Fruit fly (Drosophila melanogaster) whole organism, embryonic: Measurements from ENCODE around the gene sqh.

Source experiments
- Bgb ChIP-seq: fragments of 200-800 bp; sonication (Bioruptor generic); IDR thresholded peaks from 2 replicates; pipeline ENCODE4 v1.3.6; 2022; ENCODE audit warnings: missing biosample characterization, missing genetic modification characterization; ENCODE audit not compliant: partially characterized antibody
- Blimp-1 ChIP-seq: fragments of 200-800 bp; sonication (Bioruptor generic); optimal IDR thresholded peaks from 3 replicates; lab custom pipeline; 2018; ENCODE audit warnings: missing biosample characterization, missing genetic modification characterization, mild to moderate bottlenecking, moderate library complexity, missing genetic modification reagents
- Bteb2 ChIP-seq: fragments of 200-800 bp; sonication (Bioruptor generic); optimal IDR thresholded peaks from 2 replicates; lab custom pipeline; 2016; ENCODE audit warnings: missing biosample characterization, missing genetic modification characterization
- CG10321 ChIP-seq: fragments of 200-800 bp; sonication (Bioruptor generic); IDR thresholded peaks from 2 replicates; pipeline ENCODE4 v1.3.6; 2022; ENCODE audit warnings: missing biosample characterization, missing genetic modification characterization
- CG11247 ChIP-seq: fragments of 200-800 bp; sonication (Bioruptor generic); IDR thresholded peaks from 2 replicates; pipeline ENCODE4 v1.3.6; 2022; ENCODE audit warnings: missing biosample characterization, missing genetic modification characterization
- CG15696 ChIP-seq: fragments of 200-800 bp; sonication (Bioruptor generic); optimal IDR thresholded peaks from 2 replicates; lab custom pipeline; 2019; ENCODE audit warnings: missing biosample characterization, mild to moderate bottlenecking, missing genetic modification characterization, moderate library complexity
- CG17186 ChIP-seq: fragments of 200-800 bp; sonication (Bioruptor generic); optimal IDR thresholded peaks from 3 replicates; lab custom pipeline; 2017; ENCODE audit warnings: missing biosample characterization, missing genetic modification reagents, missing genetic modification characterization
- CG18476 ChIP-seq: fragments of 200-800 bp; sonication (Bioruptor generic); optimal IDR thresholded peaks from 2 replicates; lab custom pipeline; 2016; ENCODE audit warnings: missing biosample characterization, mild to moderate bottlenecking, missing genetic modification characterization
- CG31388 ChIP-seq: fragments of 200-800 bp; sonication (Bioruptor generic); optimal IDR thresholded peaks from 2 replicates; lab custom pipeline; 2016; ENCODE audit warnings: missing biosample characterization, missing genetic modification characterization
- CG4282 ChIP-seq: fragments of 200-800 bp; sonication (Bioruptor generic); optimal IDR thresholded peaks from 2 replicates; lab custom pipeline; 2016; ENCODE audit warnings: missing biosample characterization, missing genetic modification characterization
- CG4328 ChIP-seq: fragments of 200-800 bp; sonication (Bioruptor generic); optimal IDR thresholded peaks from 3 replicates; lab custom pipeline; 2017; ENCODE audit warnings: missing biosample characterization, missing genetic modification reagents, missing genetic modification characterization
- CG4707 ChIP-seq: fragments of 200-800 bp; sonication (Bioruptor generic); optimal IDR thresholded peaks from 2 replicates; lab custom pipeline; 2018; ENCODE audit warnings: missing biosample characterization, mild to moderate bottlenecking, missing genetic modification characterization, moderate library complexity
- CG5953 ChIP-seq: fragments of 200-800 bp; sonication (Bioruptor generic); IDR thresholded peaks from 2 replicates; pipeline ENCODE4 v1.3.6; 2022; ENCODE audit warnings: missing biosample characterization, missing genetic modification characterization
- CG6813 ChIP-seq: fragments of 200-800 bp; sonication (Bioruptor generic); optimal IDR thresholded peaks from 2 replicates; lab custom pipeline; 2017; ENCODE audit warnings: missing biosample characterization, missing genetic modification characterization, mild to moderate bottlenecking, moderate library complexity, missing genetic modification reagents
- CG8290 ChIP-seq, 3 experiments: fragments of 200-800 bp; sonication (Bioruptor generic); optimal IDR thresholded peaks; 2 replicates each; lab custom pipeline; 2016 to 2019; ENCODE audit warnings: missing biosample characterization in 3 of 3, missing genetic modification characterization in 3 of 3, mild to moderate bottlenecking in 2 of 3, moderate library complexity in 1 of 3
- Deaf1 ChIP-seq: fragments of 200-800 bp; optimal IDR thresholded peaks from 3 replicates; lab custom pipeline; 2019; ENCODE audit warnings: missing biosample characterization, mild to moderate bottlenecking, missing genetic modification characterization, moderate library complexity
- Dll ChIP-seq: fragments of 200-800 bp; sonication (Bioruptor generic); IDR thresholded peaks from 4 replicates; pipeline ENCODE4 v1.3.6; 2022; ENCODE audit warnings: missing biosample characterization, missing genetic modification characterization; ENCODE audit not compliant: partially characterized antibody
- ERR ChIP-seq: fragments of 200-800 bp; sonication (Bioruptor generic); optimal IDR thresholded peaks from 2 replicates; lab custom pipeline; 2016; ENCODE audit warnings: missing biosample characterization, missing genetic modification characterization
- GATAe ChIP-seq: fragments of 200-800 bp; sonication (Bioruptor generic); conservative IDR thresholded peaks from 2 replicates; pipeline ENCODE4 v1.3.6; 2022; ENCODE audit warnings: missing biosample characterization, missing genetic modification characterization
- H2.0 ChIP-seq: fragments of 200-800 bp; sonication (Bioruptor generic); IDR thresholded peaks from 2 replicates; pipeline ENCODE4 v1.3.6; 2022; ENCODE audit warnings: missing biosample characterization, missing genetic modification characterization
- Lim3 ChIP-seq: fragments of 200-800 bp; sonication (Bioruptor generic); IDR thresholded peaks from 2 replicates; pipeline ENCODE4 v1.3.6; 2022; ENCODE audit warnings: missing biosample characterization, missing genetic modification characterization
- Poxn ChIP-seq: fragments of 200-800 bp; sonication (Bioruptor generic); IDR thresholded peaks from 2 replicates; pipeline ENCODE4 v1.3.6; 2022; ENCODE audit warnings: missing biosample characterization, missing genetic modification characterization
- Ravus ChIP-seq: fragments of 200-800 bp; sonication (Bioruptor generic); IDR thresholded peaks from 2 replicates; pipeline ENCODE4 v1.3.6; 2022; ENCODE audit warnings: missing biosample characterization, missing genetic modification characterization
- Rx ChIP-seq: fragments of 200-800 bp; sonication (Bioruptor generic); IDR thresholded peaks from 2 replicates; pipeline ENCODE4 v1.3.6; 2022; ENCODE audit warnings: missing biosample characterization, missing genetic modification characterization
- Six4 ChIP-seq: fragments of 200-800 bp; sonication (Bioruptor generic); optimal IDR thresholded peaks from 2 replicates; lab custom pipeline; 2016; ENCODE audit warnings: missing biosample characterization, missing genetic modification characterization
- Sox100B ChIP-seq: fragments of 200-800 bp; sonication (Bioruptor generic); optimal IDR thresholded peaks from 3 replicates; lab custom pipeline; 2018; ENCODE audit warnings: missing biosample characterization, mild to moderate bottlenecking, missing genetic modification characterization
- Ssrp ChIP-seq: fragments of 200-800 bp; sonication (Bioruptor generic); optimal IDR thresholded peaks from 2 replicates; lab custom pipeline; 2018; ENCODE audit warnings: missing biosample characterization, mild to moderate bottlenecking, missing genetic modification characterization, moderate library complexity
- ato ChIP-seq: fragments of 200-800 bp; sonication (Bioruptor generic); IDR thresholded peaks from 2 replicates; pipeline ENCODE4 v1.3.6; 2022; ENCODE audit warnings: missing biosample characterization, missing genetic modification characterization; ENCODE audit not compliant: partially characterized antibody
- az2 ChIP-seq: fragments of 200-800 bp; sonication (Bioruptor generic); optimal IDR thresholded peaks from 3 replicates; lab custom pipeline; 2016; ENCODE audit warnings: missing biosample characterization, missing genetic modification characterization
- bigmax ChIP-seq: fragments of 200-800 bp; sonication (Bioruptor generic); optimal IDR thresholded peaks from 2 replicates; lab custom pipeline; 2018; ENCODE audit warnings: missing biosample characterization, mild to moderate bottlenecking, missing genetic modification characterization
- cato ChIP-seq: fragments of 200-800 bp; sonication (Bioruptor generic); optimal IDR thresholded peaks from 2 replicates; lab custom pipeline; 2016; ENCODE audit warnings: missing biosample characterization, missing genetic modification characterization, borderline replicate concordance
- chif ChIP-seq, 2 experiments: fragments of 200-800 bp; sonication (Bioruptor generic); optimal IDR thresholded peaks; 3 replicates each; lab custom pipeline; 2016; ENCODE audit warnings: missing biosample characterization in 2 of 2, missing genetic modification characterization in 2 of 2
- croc ChIP-seq: fragments of 200-800 bp; sonication (Bioruptor generic); conservative IDR thresholded peaks from 3 replicates; pipeline ENCODE4 v1.3.6; 2022; ENCODE audit warnings: missing biosample characterization, missing genetic modification characterization
- da ChIP-seq: fragments of 200-800 bp; sonication (Bioruptor generic); optimal IDR thresholded peaks from 2 replicates; lab custom pipeline; 2016; ENCODE audit warnings: missing biosample characterization, missing genetic modification characterization
- eve ChIP-seq, 2 experiments: fragments of >200 bp; optimal IDR thresholded peaks; 2 replicates each; lab custom pipeline; 2017; ENCODE audit warnings: missing biosample characterization in 2 of 2, missing genetic modification characterization in 2 of 2
- exex ChIP-seq: fragments of 200-800 bp; sonication (Bioruptor generic); optimal IDR thresholded peaks from 4 replicates; lab custom pipeline; 2018; ENCODE audit warnings: missing biosample characterization, mild to moderate bottlenecking, missing genetic modification characterization, moderate library complexity
- fd102C ChIP-seq: fragments of 200-800 bp; sonication (Bioruptor generic); optimal IDR thresholded peaks from 2 replicates; lab custom pipeline; 2018; ENCODE audit warnings: missing biosample characterization, mild to moderate bottlenecking, missing genetic modification characterization, moderate library complexity
- fd96Cb ChIP-seq: fragments of 200-800 bp; sonication (Bioruptor generic); optimal IDR thresholded peaks from 2 replicates; lab custom pipeline; 2018; ENCODE audit warnings: missing biosample characterization, mild to moderate bottlenecking, missing genetic modification characterization, moderate library complexity
- gro ChIP-seq: fragments of 200-800 bp; sonication (Bioruptor generic); optimal IDR thresholded peaks from 2 replicates; lab custom pipeline; 2016; ENCODE audit warnings: missing biosample characterization, missing genetic modification characterization
- knrl ChIP-seq: fragments of 200-800 bp; sonication (Bioruptor generic); IDR thresholded peaks from 3 replicates; pipeline ENCODE4 v1.3.6; 2022; ENCODE audit warnings: missing biosample characterization, missing genetic modification characterization; ENCODE audit not compliant: partially characterized antibody
- mld ChIP-seq: fragments of 200-800 bp; sonication (Bioruptor generic); IDR thresholded peaks from 3 replicates; pipeline ENCODE4 v1.3.6; 2022; ENCODE audit warnings: missing biosample characterization, missing genetic modification characterization; ENCODE audit not compliant: partially characterized antibody
- org-1 ChIP-seq: fragments of 200-800 bp; sonication (Bioruptor generic); optimal IDR thresholded peaks from 2 replicates; lab custom pipeline; 2017; ENCODE audit warnings: missing biosample characterization, missing genetic modification characterization
- p53 ChIP-seq: fragments of 200-800 bp; sonication (Bioruptor generic); optimal IDR thresholded peaks from 2 replicates; lab custom pipeline; 2016; ENCODE audit warnings: missing biosample characterization, missing genetic modification characterization
- repo ChIP-seq: fragments of 200-800 bp; sonication (Bioruptor generic); optimal IDR thresholded peaks from 2 replicates; lab custom pipeline; 2016; ENCODE audit warnings: missing biosample characterization, missing genetic modification characterization
- rib ChIP-seq: fragments of 200-800 bp; sonication (Bioruptor generic); IDR thresholded peaks from 2 replicates; pipeline ENCODE4 v1.3.6; 2022; ENCODE audit warnings: missing biosample characterization, missing genetic modification characterization
- run ChIP-seq: fragments of 200-800 bp; sonication (Bioruptor generic); optimal IDR thresholded peaks from 3 replicates; lab custom pipeline; 2018; ENCODE audit warnings: missing biosample characterization, mild to moderate bottlenecking, missing genetic modification characterization
- slou ChIP-seq: fragments of 200-800 bp; sonication (Bioruptor generic); optimal IDR thresholded peaks from 3 replicates; lab custom pipeline; 2016; ENCODE audit warnings: missing biosample characterization, missing genetic modification characterization
- so ChIP-seq: fragments of 200-800 bp; sonication (Bioruptor generic); IDR thresholded peaks from 3 replicates; pipeline ENCODE4 v1.3.6; 2022; ENCODE audit warnings: missing biosample characterization, missing genetic modification characterization
- twi ChIP-seq: fragments of 200-800 bp; optimal IDR thresholded peaks from 2 replicates; lab custom pipeline; 2019; ENCODE audit warnings: missing biosample characterization, mild to moderate bottlenecking, missing genetic modification characterization, moderate library complexity
- usp ChIP-seq: fragments of >200 bp; optimal IDR thresholded peaks from 2 replicates; lab custom pipeline; 2017; ENCODE audit warnings: missing biosample characterization, missing genetic modification characterization
- zen ChIP-seq: fragments of 200-800 bp; sonication (Bioruptor generic); optimal IDR thresholded peaks from 3 replicates; lab custom pipeline; 2018; ENCODE audit warnings: missing biosample characterization, mild to moderate bottlenecking, missing genetic modification characterization, moderate library complexity

Gene sqh

dm6 chrX:6255414-6255915 is 30.5 kb upstream of the sqh start, which contains the start of the genes Rbcn-3A and Spx (continued):
- TF ChIP-seq bigmax (GFP tag; lab: Kevin White, UChicago) (no peak), CG6813 (GFP tag; lab: Kevin White, UChicago) (no peak), cato (GFP tag; lab: Kevin White, UChicago) (no peak), zen (tag; lab: Kevin White, UChicago) (no peak), CG18476 (GFP tag; lab: Kevin White, UChicago) (no peak), CG4328 (GFP tag; lab: Kevin White, UChicago) (no peak), Lim3 (no peak), twi (tag; lab: Kevin White, UChicago) (peak; percentile 29), Poxn (GFP tag; lab: Robert Waterston, UW) (no peak), p53 (GFP tag; lab: Kevin White, UChicago) (no peak), GATAe (GFP tag; lab: Robert Waterston, UW) (no peak), da (no peak), Blimp-1 (GFP tag; lab: Kevin White, UChicago) (no peak), Rx (GFP tag; lab: Robert Waterston, UW) (no peak), gro (GFP tag; lab: Kevin White, UChicago) (no peak), CG4707 (GFP tag; lab: Kevin White, UChicago) (no peak), Ravus (GFP tag; lab: Robert Waterston, UW) (no peak), CG15696 (tag; lab: Kevin White, UChicago) (no peak), ato (GFP tag; lab: Robert Waterston, UW) (peak; percentile 70; the same call in 1 of the 2 replicates), org-1 (no peak), eve (GFP tag; optimal IDR thresholded peaks at IDR 0.05; lab: Kevin White, UChicago) (no peak), mld (GFP tag; lab: Robert Waterston, UW) (peak; percentile 61; the same call in 2 of the 3 replicates), chif (GFP tag; optimal IDR thresholded peaks at IDR 0.05; lab: Kevin White, UChicago) (no peak), slou (GFP tag; lab: Kevin White, UChicago) (peak; percentile 21), repo (GFP tag; lab: Kevin White, UChicago) (no peak), CG11247 (GFP tag; lab: Robert Waterston, UW) (no peak), usp (GFP tag; lab: Kevin White, UChicago) (no peak), Six4 (GFP tag; lab: Kevin White, UChicago) (no peak), Ssrp (tag; lab: Kevin White, UChicago) (no peak), Deaf1 (tag; lab: Kevin White, UChicago) (no peak), CG4282 (no peak), rib (no peak), croc (no peak), CG8290 (GFP tag; optimal IDR thresholded peaks at IDR 0.05; lab: Kevin White, UChicago) (no peak), CG8290 (tag; optimal IDR thresholded peaks at IDR 0.05; lab: Kevin White, UChicago) (no peak), CG5953 (GFP tag; lab: Robert Waterston, UW) (no peak), knrl (GFP tag; lab: Robert Waterston, UW) (peak; percentile 93), Bteb2 (GFP tag; lab: Kevin White, UChicago) (no peak), Dll (GFP tag; lab: Robert Waterston, UW) (peak; percentile 94), CG10321 (GFP tag; lab: Robert Waterston, UW) (no peak), ERR (GFP tag; lab: Kevin White, UChicago) (no peak), H2.0 (GFP tag; lab: Robert Waterston, UW) (no peak; the same call in 1 of the 2 replicates), so (no peak), CG17186 (no peak), Bgb (GFP tag; lab: Robert Waterston, UW) (peak; percentile 80), fd102C (GFP tag; lab: Kevin White, UChicago) (no peak), Sox100B (GFP tag; lab: Kevin White, UChicago) (peak; percentile 5), run (tag; lab: Kevin White, UChicago) (no peak), exex (tag; lab: Kevin White, UChicago) (no peak), fd96Cb (no peak), CG31388 (no peak), az2 (GFP tag; lab: Kevin White, UChicago) (peak; percentile 42)
